Fruit fly (Drosophila melanogaster) whole organism, prepupa: ENCODE data around the gene br.

ENCODE experiments used
- CG11294 ChIP-seq: fragments of 200-800 bp; sonication (Bioruptor generic); IDR thresholded peaks from 2 replicates; pipeline ENCODE4 v1.3.6; 2022; ENCODE audit warnings: missing biosample characterization, missing genetic modification characterization
- CG9139 ChIP-seq: fragments of 200-800 bp; sonication (Bioruptor generic); optimal IDR thresholded peaks from 3 replicates; lab custom pipeline; 2017; ENCODE audit warnings: missing biosample characterization, mild to moderate bottlenecking, missing genetic modification characterization
- Hr39 ChIP-seq: fragments of 200-800 bp; sonication (Bioruptor generic); optimal IDR thresholded peaks from 2 replicates; lab custom pipeline; 2016; ENCODE audit warnings: missing biosample characterization, missing genetic modification characterization
- Sox102F ChIP-seq: fragments of 200-800 bp; sonication (Bioruptor generic); optimal IDR thresholded peaks from 2 replicates; lab custom pipeline; 2016; ENCODE audit warnings: missing biosample characterization, mild to moderate bottlenecking, missing genetic modification characterization

dm6 chrX:1616896-1617401 lies 42.0 kb downstream of the br start:
- TF ChIP-seq Hr39 (GFP tag; lab: Kevin White, UChicago) (no peak), CG11294 (GFP tag; lab: Robert Waterston, UW) (no peak), Sox102F (GFP tag; lab: Kevin White, UChicago) (no peak), CG9139 (no peak)
